Fruit fly (Drosophila melanogaster) whole organism, wandering third instar larva: Measurements from ENCODE around the gene Msh6.

ENCODE experiments used
- CG32264 ChIP-seq: fragments of 200-800 bp; sonication (Bioruptor generic); optimal IDR thresholded peaks from 2 replicates; lab custom pipeline; 2016; ENCODE audit warnings: missing biosample characterization, missing genetic modification characterization
- CG9705 ChIP-seq: fragments of 200-800 bp; sonication (Bioruptor generic); optimal IDR thresholded peaks from 2 replicates; lab custom pipeline; 2018; ENCODE audit warnings: missing biosample characterization, mild to moderate bottlenecking, missing genetic modification characterization
- CrebA ChIP-seq: fragments of 200-800 bp; sonication (Bioruptor generic); optimal IDR thresholded peaks from 2 replicates; lab custom pipeline; 2016; ENCODE audit warnings: missing biosample characterization, mild to moderate bottlenecking, missing genetic modification characterization, borderline replicate concordance
- Dfd ChIP-seq: fragments of >200 bp; optimal IDR thresholded peaks from 2 replicates; lab custom pipeline; 2017; ENCODE audit warnings: missing biosample characterization, missing genetic modification characterization
- Dif ChIP-seq: fragments of 200-275, 200-300 bp; sonication (Bioruptor generic); optimal IDR thresholded peaks from 2 replicates; lab custom pipeline; 2018; ENCODE audit warnings: missing biosample characterization, missing genetic modification characterization; ENCODE audit not compliant: partially characterized antibody
- GATAd ChIP-seq: sonication (Bioruptor generic); optimal IDR thresholded peaks from 2 replicates; lab custom pipeline; 2016; ENCODE audit warnings: missing biosample characterization, missing genetic modification characterization
- Hnf4 ChIP-seq: fragments of 200-800 bp; sonication (Bioruptor generic); optimal IDR thresholded peaks from 2 replicates; lab custom pipeline; 2016; ENCODE audit warnings: missing biosample characterization, mild to moderate bottlenecking, missing genetic modification characterization
- Hr83 ChIP-seq: fragments of 200-300 bp; sonication (Bioruptor generic); optimal IDR thresholded peaks from 2 replicates; lab custom pipeline; 2016; ENCODE audit warnings: missing biosample characterization, mild to moderate bottlenecking, missing genetic modification characterization, moderate library complexity; ENCODE audit not compliant: poor library complexity, severe bottlenecking
- Mio ChIP-seq: sonication (Bioruptor generic); optimal IDR thresholded peaks from 2 replicates; lab custom pipeline; 2016; ENCODE audit warnings: missing biosample characterization, missing genetic modification characterization
- Myc ChIP-seq: fragments of >200 bp; optimal IDR thresholded peaks from 2 replicates; lab custom pipeline; 2017
- OdsH ChIP-seq: fragments of 200-800 bp; sonication (Bioruptor generic); optimal IDR thresholded peaks from 2 replicates; lab custom pipeline; 2016; ENCODE audit warnings: missing biosample characterization, mild to moderate bottlenecking, missing genetic modification characterization
- Rel ChIP-seq, 2 experiments: fragments of 200-800 bp; sonication (Bioruptor generic) in 1 of 2; optimal IDR thresholded peaks; 2 replicates in 1 of 2; 3 replicates in 1 of 2; lab custom pipeline; 2016 to 2019; ENCODE audit warnings: mild to moderate bottlenecking in 2 of 2, missing biosample characterization in 2 of 2, missing genetic modification characterization in 2 of 2, moderate library complexity in 1 of 2
- Sp1 ChIP-seq: fragments of 200-800 bp; sonication (Bioruptor generic); optimal IDR thresholded peaks from 3 replicates; lab custom pipeline; 2019; ENCODE audit warnings: missing biosample characterization, mild to moderate bottlenecking, missing genetic modification characterization, moderate library complexity
- br ChIP-seq: fragments of 200-800 bp; sonication (Bioruptor generic); optimal IDR thresholded peaks from 2 replicates; lab custom pipeline; 2016; ENCODE audit warnings: missing biosample characterization, missing genetic modification characterization
- brk ChIP-seq: fragments of 200-800 bp; sonication (Bioruptor generic); optimal IDR thresholded peaks from 2 replicates; lab custom pipeline; 2016; ENCODE audit warnings: missing biosample characterization, mild to moderate bottlenecking, missing genetic modification characterization
- dl ChIP-seq, 2 experiments: fragments of 175-275, 200-275 bp in 1 of 2; fragments of 200-275 bp in 1 of 2; sonication (Bioruptor generic); optimal IDR thresholded peaks; lab custom pipeline; 2018; ENCODE audit warnings: mild to moderate bottlenecking in 2 of 2, missing biosample characterization in 2 of 2, missing genetic modification characterization in 2 of 2, moderate library complexity in 2 of 2; ENCODE audit not compliant: partially characterized antibody in 2 of 2, insufficient read depth in 1 of 2
- dmrt93B ChIP-seq: fragments of 200-800 bp; sonication (Bioruptor generic); optimal IDR thresholded peaks from 2 replicates; lab custom pipeline; 2018; ENCODE audit warnings: missing biosample characterization, mild to moderate bottlenecking, missing genetic modification characterization
- dsf ChIP-seq: sonication (Bioruptor generic); optimal IDR thresholded peaks from 2 replicates; lab custom pipeline; 2016; ENCODE audit warnings: missing biosample characterization, missing genetic modification characterization, borderline replicate concordance
- foxo ChIP-seq, 2 experiments: fragments of 200-800 bp; sonication (Bioruptor generic); optimal IDR thresholded peaks; 2 replicates in 1 of 2; 3 replicates in 1 of 2; lab custom pipeline; 2016 to 2017; ENCODE audit warnings: missing biosample characterization in 2 of 2, missing genetic modification characterization in 2 of 2
- fru ChIP-seq: fragments of 200-800 bp; sonication (Bioruptor generic); optimal IDR thresholded peaks from 3 replicates; lab custom pipeline; 2016; ENCODE audit warnings: missing biosample characterization, mild to moderate bottlenecking, missing genetic modification characterization
- h ChIP-seq: fragments of 200-800 bp; sonication (Bioruptor generic); optimal IDR thresholded peaks from 3 replicates; lab custom pipeline; 2016; ENCODE audit warnings: missing biosample characterization, mild to moderate bottlenecking, missing genetic modification characterization
- jim ChIP-seq: fragments of 175-275, 200-325 bp; sonication (Bioruptor generic); optimal IDR thresholded peaks from 2 replicates; lab custom pipeline; 2016; ENCODE audit warnings: missing biosample characterization, mild to moderate bottlenecking, missing genetic modification characterization
- lola ChIP-seq: fragments of >200 bp; optimal IDR thresholded peaks from 2 replicates; lab custom pipeline; 2017; ENCODE audit warnings: missing biosample characterization, missing genetic modification characterization
- pan ChIP-seq: fragments of >200 bp; optimal IDR thresholded peaks from 2 replicates; lab custom pipeline; 2017
- psq ChIP-seq: fragments of 200-800 bp; sonication (Bioruptor generic); optimal IDR thresholded peaks from 3 replicates; lab custom pipeline; 2017; ENCODE audit warnings: missing biosample characterization, mild to moderate bottlenecking, missing genetic modification characterization, moderate library complexity
- rgr ChIP-seq: fragments of 200-800 bp; sonication (Bioruptor generic); optimal IDR thresholded peaks from 3 replicates; lab custom pipeline; 2016; ENCODE audit warnings: missing biosample characterization, mild to moderate bottlenecking, missing genetic modification characterization
- sv ChIP-seq: fragments of 200-800 bp; sonication (Bioruptor generic); optimal IDR thresholded peaks from 3 replicates; lab custom pipeline; 2016; ENCODE audit warnings: missing biosample characterization, missing genetic modification characterization
- usp ChIP-seq: fragments of >200 bp; optimal IDR thresholded peaks from 2 replicates; lab custom pipeline; 2017; ENCODE audit warnings: missing biosample characterization, missing genetic modification characterization
- woc ChIP-seq: sonication (Bioruptor generic); optimal IDR thresholded peaks from 2 replicates; lab custom pipeline; 2016; ENCODE audit warnings: missing biosample characterization, mild to moderate bottlenecking, missing genetic modification characterization

Msh6 gene

DNA sequence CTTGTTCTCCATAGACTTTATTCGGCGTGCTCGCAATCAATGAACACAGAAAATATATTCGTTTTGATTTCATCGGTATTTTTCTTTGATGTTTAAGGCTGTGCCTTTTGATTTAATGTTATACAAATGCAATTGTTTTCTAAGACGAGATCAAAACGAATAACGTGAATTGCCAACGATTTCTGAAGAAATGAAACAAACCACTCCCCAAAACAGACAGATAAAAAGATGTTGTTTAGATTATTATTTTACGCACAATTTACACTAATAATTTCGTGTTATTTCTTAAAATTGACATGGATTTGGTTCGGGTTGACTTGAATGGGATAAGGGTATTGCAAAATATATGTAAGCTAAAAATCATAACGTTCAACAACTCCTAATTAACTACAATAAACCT, 27.1 kb downstream of the Msh6 start, which contains the start of gene CG13457:
CG13457 (minus strand) TSS at position 101 of the 400 bp plus-strand sequence.
- TF ChIP-seq Hr83 (no peak), br (GFP tag; lab: Kevin White, UChicago) (no peak), OdsH (GFP tag; lab: Kevin White, UChicago) (no peak), fru (GFP tag; lab: Kevin White, UChicago) (no peak), dl (GFP tag; optimal IDR thresholded peaks at IDR 0.05; lab: Kevin White, UChicago; ENCODE audit: insufficient read depth in 1 of 2, partially characterized antibody in 2 of 2) (no peak), Myc (lab: Kevin White, UChicago) (no peak), GATAd (GFP tag; lab: Kevin White, UChicago) (no peak), rgr (GFP tag; lab: Kevin White, UChicago) (no peak)

- no peak for TF ChIP-seq woc (GFP tag; lab: Kevin White, UChicago)
- TF ChIP-seq Hnf4 (GFP tag; lab: Kevin White, UChicago): no peak
- TF ChIP-seq GATAd (GFP tag; lab: Kevin White, UChicago): no peak
- no peak for TF ChIP-seq Mio (GFP tag; lab: Kevin White, UChicago)
- TF ChIP-seq jim: no peak
- no peak for TF ChIP-seq CG9705 (GFP tag; lab: Kevin White, UChicago)
- TF ChIP-seq CG32264 (GFP tag; lab: Kevin White, UChicago): no peak
- TF ChIP-seq dsf (GFP tag; lab: Kevin White, UChicago): no peak
- TF ChIP-seq br (GFP tag; lab: Kevin White, UChicago): no peak
- no peak for TF ChIP-seq CrebA
Measured at dm6 chr3L:15125717-15126116, 32.6 kb downstream of the Msh6 start.

DNA sequence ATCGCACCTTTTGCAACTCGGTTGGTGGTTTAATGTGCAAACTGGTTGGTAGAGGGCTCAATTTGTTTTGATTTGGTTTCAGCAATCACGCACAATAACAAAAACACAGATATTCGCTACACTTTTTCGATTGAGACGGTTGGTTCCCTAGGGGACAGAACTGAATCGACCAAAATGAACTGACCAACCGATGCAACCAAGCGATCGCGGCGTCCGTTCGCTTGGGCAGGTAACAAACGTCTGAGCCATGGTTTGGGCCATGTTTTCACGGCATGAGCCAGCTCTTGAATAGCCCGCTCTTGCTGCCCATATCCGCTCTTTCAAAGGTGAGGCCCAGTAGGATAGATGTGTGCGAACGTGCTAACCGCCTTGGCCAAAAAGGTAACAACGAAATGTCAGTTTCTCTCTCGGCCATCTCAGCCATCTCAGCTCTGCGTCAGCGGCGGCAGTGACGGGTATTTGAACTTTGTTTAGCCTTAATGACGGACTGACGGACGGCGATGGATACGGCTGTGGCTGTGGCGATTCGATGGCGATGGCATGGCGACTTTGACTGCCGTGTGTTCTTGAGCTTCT, 33.2 kb downstream of the Msh6 start, which contains the start of gene CG16959:
CG16959 (minus strand) TSS at position 245 of the 576 bp plus-strand sequence.
- TF ChIP-seq fru (GFP tag; lab: Kevin White, UChicago): no peak
- peak; percentile 17 for TF ChIP-seq OdsH (GFP tag; lab: Kevin White, UChicago)
- no peak for TF ChIP-seq jim
- peak; percentile 8 for TF ChIP-seq woc (GFP tag; lab: Kevin White, UChicago)
- peak; percentile 33 for TF ChIP-seq Dif
- peak; percentile 9 for TF ChIP-seq br (GFP tag; lab: Kevin White, UChicago)
- TF ChIP-seq psq: peak; percentile 2
- TF ChIP-seq dl (GFP tag; optimal IDR thresholded peaks at IDR 0.05; lab: Kevin White, UChicago; ENCODE audit: insufficient read depth in 1 of 2, partially characterized antibody in 2 of 2): peak in 1 of 2 experiments; percentile 31
- TF ChIP-seq, all 38 proteins: peak for 6

DNA sequence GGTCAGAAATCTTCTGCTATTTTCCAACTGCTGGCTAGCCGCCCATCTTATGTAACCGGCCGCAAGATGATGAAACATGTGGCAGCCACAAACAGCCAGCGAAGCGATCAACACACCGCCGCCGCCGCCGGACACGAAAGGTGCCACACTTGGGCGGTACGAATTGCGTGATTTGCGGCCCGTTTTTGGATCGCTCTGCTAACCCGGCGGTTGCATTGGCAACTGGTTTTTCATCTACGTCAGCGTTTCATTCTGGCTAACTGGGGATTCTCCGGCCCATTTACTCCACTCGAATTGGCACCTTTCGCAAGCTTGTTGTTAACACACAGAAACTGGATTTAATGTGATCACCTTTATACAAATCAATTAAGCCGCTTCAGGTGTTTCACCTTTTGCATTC, 34.6 kb downstream of the Msh6 start:
- no peak for TF ChIP-seq Rel (GFP tag; optimal IDR thresholded peaks at IDR 0.05; lab: Kevin White, UChicago)
- peak; percentile 56 for TF ChIP-seq Rel (tag; optimal IDR thresholded peaks at IDR 0.05; lab: Kevin White, UChicago)
- no peak for TF ChIP-seq dl (GFP tag; optimal IDR thresholded peaks at IDR 0.05; lab: Kevin White, UChicago; ENCODE audit: insufficient read depth in 1 of 2, partially characterized antibody in 2 of 2)

dm6 chr3L:15121272-15121671, 37.1 kb downstream of the Msh6 start, which contains the start of gene CG32847:
Gene CG32847, plus strand, starts transcription at chr3L:15121572.
- no peak for TF ChIP-seq foxo (GFP tag; optimal IDR thresholded peaks at IDR 0.05; lab: Kevin White, UChicago)
- TF ChIP-seq usp (GFP tag; lab: Kevin White, UChicago): no peak
- no peak for TF ChIP-seq h (GFP tag; lab: Kevin White, UChicago)
- no peak for TF ChIP-seq OdsH (GFP tag; lab: Kevin White, UChicago)
- TF ChIP-seq dl (GFP tag; optimal IDR thresholded peaks at IDR 0.05; lab: Kevin White, UChicago; ENCODE audit: insufficient read depth in 1 of 2, partially characterized antibody in 2 of 2): no peak
- TF ChIP-seq fru (GFP tag; lab: Kevin White, UChicago): no peak
- TF ChIP-seq dmrt93B (GFP tag; lab: Kevin White, UChicago): no peak
- no peak for TF ChIP-seq jim
- TF ChIP-seq Sp1 (GFP tag; lab: Kevin White, UChicago): no peak
- no peak for TF ChIP-seq sv
- TF ChIP-seq, all 38 proteins: peak for 0

DNA sequence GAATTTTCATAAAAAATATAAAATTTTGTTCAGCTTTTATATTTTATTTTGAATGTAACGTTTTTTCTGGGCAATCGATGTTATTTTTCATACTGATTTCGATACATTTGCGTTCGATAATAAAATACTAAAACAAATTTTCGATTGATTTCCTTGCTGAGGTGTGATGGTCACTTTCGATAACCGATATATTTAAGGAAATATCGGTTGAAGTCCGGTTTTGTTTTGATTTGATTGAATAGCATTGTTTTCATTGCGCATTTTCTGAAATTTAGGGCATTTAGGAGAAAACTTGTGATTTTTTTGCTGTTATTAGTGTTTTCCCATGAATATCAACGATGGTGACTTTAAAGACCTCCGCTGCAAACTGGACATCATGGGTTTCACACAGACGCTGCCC, 41.8 kb downstream of the Msh6 start, which contains the start of gene Cep135:
Cep135 (plus strand) TSS at position 202 of the 400 bp plus-strand sequence.
- TF ChIP-seq pan (no peak), OdsH (GFP tag; lab: Kevin White, UChicago) (no peak), dsf (GFP tag; lab: Kevin White, UChicago) (no peak), fru (GFP tag; lab: Kevin White, UChicago) (no peak), brk (GFP tag; lab: Kevin White, UChicago) (peak; percentile 71), Myc (lab: Kevin White, UChicago) (no peak), Dfd (GFP tag; lab: Kevin White, UChicago) (no peak), h (GFP tag; lab: Kevin White, UChicago) (no peak), lola (GFP tag; lab: Kevin White, UChicago) (no peak)
